Worm (Caenorhabditis elegans): ENCODE results near the gene srx-90.

DNA sequence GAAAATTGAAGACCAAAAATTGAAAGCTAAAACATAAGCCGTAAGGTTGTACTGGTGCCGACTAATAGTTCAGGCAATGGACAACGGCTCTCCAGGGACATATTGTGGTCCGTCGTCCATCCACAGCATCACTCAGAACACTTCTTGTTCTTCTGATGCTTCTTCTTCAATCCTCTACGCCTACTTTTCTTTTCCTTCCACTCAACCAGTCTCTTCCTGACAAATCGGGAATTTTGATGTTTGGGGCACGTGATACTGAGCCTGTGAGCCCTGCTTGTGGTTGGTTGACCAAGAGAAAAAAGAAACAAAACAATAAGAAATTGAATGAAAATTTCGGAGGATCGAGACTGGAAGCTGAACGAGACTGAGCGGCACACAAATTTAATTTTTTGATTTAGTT is 40.4 kb downstream of the srx-90 start:
- TF ChIP-seq unc-62 (GFP tag; optimal IDR thresholded peaks at IDR 0.05) (no peak), nhr-76 (tag; optimal IDR thresholded peaks at IDR 0.05) (no peak), ztf-11 (tag; optimal IDR thresholded peaks at IDR 0.05) (no peak), nhr-237 (tag; optimal IDR thresholded peaks at IDR 0.05) (no peak), nhr-12 (tag; optimal IDR thresholded peaks at IDR 0.05) (no peak), ceh-83 (GFP tag; optimal IDR thresholded peaks at IDR 0.05) (no peak), snpc-4 (tag; optimal IDR thresholded peaks at IDR 0.05) (no peak), pha-4 (tag; optimal IDR thresholded peaks at IDR 0.05) (no peak), unc-39 (tag; optimal IDR thresholded peaks at IDR 0.05) (no peak), nhr-28 (tag; optimal IDR thresholded peaks at IDR 0.05) (no peak), elt-3 (tag; optimal IDR thresholded peaks at IDR 0.05) (no peak), elt-1 (tag; optimal IDR thresholded peaks at IDR 0.05; ENCODE audit: borderline replicate concordance, insufficient read depth) (no peak)
